Fruit fly (Drosophila melanogaster): ENCODE data around the gene pygo.

The pygo gene

DNA sequence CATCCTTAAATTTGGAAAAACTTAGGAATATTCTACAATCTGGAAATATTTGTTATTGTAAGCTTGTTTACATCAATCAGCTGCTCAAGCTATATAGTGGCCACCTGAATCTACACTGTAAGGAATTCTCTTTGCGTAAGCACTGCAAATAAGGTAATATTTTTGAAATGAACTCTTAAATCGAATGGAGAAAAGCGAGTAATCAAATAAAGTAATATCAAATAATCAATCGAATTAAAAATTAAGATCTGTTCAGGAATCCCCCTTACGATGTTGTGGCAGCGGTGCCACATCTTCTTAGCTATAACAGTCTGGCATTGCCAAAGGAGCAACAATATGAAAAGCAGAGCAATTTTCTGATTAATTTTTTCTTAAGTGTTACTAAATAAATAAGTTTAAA lies 35.5 kb upstream of the pygo start, which contains the start of the genes Mnat9 and CG1792 (continued):
- peak; percentile 99 for TF ChIP-seq topi (GFP tag; optimal IDR thresholded peaks at IDR 0.05)
- TF ChIP-seq CG6854 (GFP tag; optimal IDR thresholded peaks at IDR 0.05), result peak; percentile 94
- TF ChIP-seq fkh (GFP tag; optimal IDR thresholded peaks at IDR 0.05), result peak; percentile 95
- TF ChIP-seq lz (GFP tag; optimal IDR thresholded peaks at IDR 0.05), result peak; percentile 99
- TF ChIP-seq dac (GFP tag; optimal IDR thresholded peaks at IDR 0.05), result peak; percentile 98
- TF ChIP-seq CG11902 (GFP tag; optimal IDR thresholded peaks at IDR 0.05), result peak; percentile 99
- TF ChIP-seq pdm3 (GFP tag; optimal IDR thresholded peaks at IDR 0.05), result peak; percentile 100
- peak; percentile 100 for TF ChIP-seq Eip78C (GFP tag)
- peak; percentile 92 for TF ChIP-seq CG6808 (GFP tag; optimal IDR thresholded peaks at IDR 0.05)
- TF ChIP-seq Lpt (GFP tag; optimal IDR thresholded peaks at IDR 0.05), result peak; percentile 99
- peak; percentile 98 for TF ChIP-seq vri (GFP tag; optimal IDR thresholded peaks at IDR 0.05)
- TF ChIP-seq acj6 (GFP tag; optimal IDR thresholded peaks at IDR 0.05), result peak; percentile 99
- TF ChIP-seq Sox14 (GFP tag; optimal IDR thresholded peaks at IDR 0.05), result peak; percentile 100
- peak; percentile 98 for TF ChIP-seq CG6792 (GFP tag; optimal IDR thresholded peaks at IDR 0.05)
- TF ChIP-seq Eip93F (GFP tag; optimal IDR thresholded peaks at IDR 0.05), result peak; percentile 97
- TF ChIP-seq Ets96B (tag; optimal IDR thresholded peaks at IDR 0.05), result peak; percentile 99
- peak; percentile 96 for TF ChIP-seq CG6276 (GFP tag; optimal IDR thresholded peaks at IDR 0.05)
- peak; percentile 99 for TF ChIP-seq Hr39 (GFP tag; optimal IDR thresholded peaks at IDR 0.05)
- peak; percentile 95 for TF ChIP-seq spab (GFP tag; optimal IDR thresholded peaks at IDR 0.05)
- TF ChIP-seq CG11294 (GFP tag; IDR thresholded peaks at IDR 0.05), result peak; percentile 99
- peak; percentile 99 for TF ChIP-seq CG32006 (GFP tag; optimal IDR thresholded peaks at IDR 0.05)
- TF ChIP-seq CG1621 (tag; optimal IDR thresholded peaks at IDR 0.05), result peak; percentile 98
- TF ChIP-seq fd59A (GFP tag; optimal IDR thresholded peaks at IDR 0.05), result peak; percentile 95
- peak; percentile 99 for TF ChIP-seq Smox (GFP tag; optimal IDR thresholded peaks at IDR 0.05)
- peak; percentile 99 for TF ChIP-seq CG7368 (GFP tag; optimal IDR thresholded peaks at IDR 0.05)
- peak; percentile 99 for TF ChIP-seq Sox15 (GFP tag; optimal IDR thresholded peaks at IDR 0.05)
- TF ChIP-seq cyc (GFP tag; optimal IDR thresholded peaks at IDR 0.05), result peak; percentile 99
- TF ChIP-seq CG31627 (GFP tag; optimal IDR thresholded peaks at IDR 0.05), result peak; percentile 99
- TF ChIP-seq CG9139 (GFP tag; optimal IDR thresholded peaks at IDR 0.05), result peak; percentile 91
- TF ChIP-seq Blimp-1 (GFP tag; optimal IDR thresholded peaks at IDR 0.05), result peak; percentile 89
- TF ChIP-seq Sox102F (GFP tag; optimal IDR thresholded peaks at IDR 0.05), result peak; percentile 97
- TF ChIP-seq CG11762 (GFP tag; optimal IDR thresholded peaks at IDR 0.05; ENCODE audit: insufficient read depth), result peak; percentile 98
- peak; percentile 98 for TF ChIP-seq CG8119 (GFP tag; IDR thresholded peaks at IDR 0.05)
- TF ChIP-seq CG34406 (GFP tag; optimal IDR thresholded peaks at IDR 0.05), result peak; percentile 99
- peak; percentile 99 for TF ChIP-seq CG4318 (GFP tag; optimal IDR thresholded peaks at IDR 0.05)
- TF ChIP-seq Met (GFP tag; optimal IDR thresholded peaks at IDR 0.05), result peak; percentile 99
- TF ChIP-seq esn (GFP tag; optimal IDR thresholded peaks at IDR 0.05), result peak; percentile 99
- peak; percentile 99 for TF ChIP-seq CG3032 (tag; optimal IDR thresholded peaks at IDR 0.05)
- TF ChIP-seq svp (GFP tag), result peak; percentile 99
- peak; percentile 100 for TF ChIP-seq CG6163 (GFP tag; IDR thresholded peaks at IDR 0.05)

dm6 chr3R:31612564-31612963 lies 32.1 kb upstream of the pygo start, which contains the start of gene CycG:
Gene CycG, minus strand, starts transcription at chr3R:31612664.
- TF ChIP-seq salr (GFP tag; optimal IDR thresholded peaks at IDR 0.05) (no peak), CG8119 (GFP tag; IDR thresholded peaks at IDR 0.05) (no peak), CG15336 (GFP tag; IDR thresholded peaks at IDR 0.05) (no peak), topi (GFP tag; optimal IDR thresholded peaks at IDR 0.05) (no peak), eg (GFP tag; IDR thresholded peaks at IDR 0.05) (no peak), Ets21C (GFP tag; optimal IDR thresholded peaks at IDR 0.05) (no peak), Eip93F (GFP tag; optimal IDR thresholded peaks at IDR 0.05) (no peak), OdsH (GFP tag; optimal IDR thresholded peaks at IDR 0.05) (no peak), Sox15 (GFP tag; optimal IDR thresholded peaks at IDR 0.05) (no peak), Hr39 (GFP tag; optimal IDR thresholded peaks at IDR 0.05) (no peak), Sox14 (GFP tag; optimal IDR thresholded peaks at IDR 0.05) (no peak), pdm3 (GFP tag; optimal IDR thresholded peaks at IDR 0.05) (no peak), Ets96B (tag; optimal IDR thresholded peaks at IDR 0.05) (no peak), CG7368 (GFP tag; optimal IDR thresholded peaks at IDR 0.05) (no peak), achi (GFP tag; optimal IDR thresholded peaks at IDR 0.05) (no peak), CG16779 (tag; optimal IDR thresholded peaks at IDR 0.05) (no peak), dsx (GFP tag; optimal IDR thresholded peaks at IDR 0.05; ENCODE audit: poor library complexity, severe bottlenecking) (no peak)
